Worm (Caenorhabditis elegans) whole organism, L1 larva: ENCODE results near the gene Y57G7A.3.

Experiments used
- C34B4.2 ChIP-seq: sonication (generic microtip); optimal IDR thresholded peaks from 2 replicates; lab custom pipeline; 2017; ENCODE audit warnings: mild to moderate bottlenecking, missing genetic modification characterization, missing compliant biosample characterization
- F16B12.6 ChIP-seq: fragments of 150-350 bp; optimal IDR thresholded peaks from 2 replicates; lab custom pipeline; 2014; ENCODE audit warnings: missing biosample characterization, missing genetic modification characterization
- blmp-1 ChIP-seq: fragments of 150-350 bp; optimal IDR thresholded peaks from 2 replicates; lab custom pipeline; 2014; ENCODE audit warnings: missing biosample characterization, missing genetic modification characterization
- ceh-63 ChIP-seq: fragments of 200-800 bp; sonication (Bioruptor generic); optimal IDR thresholded peaks from 2 replicates; lab custom pipeline; 2018; ENCODE audit warnings: mild to moderate bottlenecking, missing genetic modification characterization, missing compliant biosample characterization
- ceh-8 ChIP-seq: fragments of 200-800 bp; sonication (Bioruptor generic); optimal IDR thresholded peaks from 2 replicates; lab custom pipeline; 2018; ENCODE audit warnings: mild to moderate bottlenecking, missing genetic modification characterization, moderate library complexity, missing compliant biosample characterization
- ceh-88 ChIP-seq: fragments of 200-800 bp; sonication (Bioruptor generic); IDR thresholded peaks from 2 replicates; pipeline ENCODE4 v1.3.6; 2022; ENCODE audit warnings: missing genetic modification characterization, missing compliant biosample characterization
- ceh-90 ChIP-seq: sonication (generic microtip); optimal IDR thresholded peaks from 2 replicates; lab custom pipeline; 2016; ENCODE audit warnings: missing genetic modification characterization, missing compliant biosample characterization
- efl-1 ChIP-seq, 4 experiments: fragments of 150-350 bp; optimal IDR thresholded peaks in 3 of 4; peaks in 1 of 4; 1 replicate in 1 of 4; 2 replicates in 3 of 4; lab custom pipeline; 2014; ENCODE audit warnings: missing biosample characterization in 2 of 4, missing genetic modification characterization in 2 of 4, missing genetic modification reagents in 2 of 4
- efl-3 ChIP-seq: fragments of 200-800 bp; sonication (Bioruptor generic); optimal IDR thresholded peaks from 2 replicates; lab custom pipeline; 2018; ENCODE audit warnings: mild to moderate bottlenecking, missing genetic modification characterization, missing compliant biosample characterization
- egl-13 ChIP-seq: sonication (generic microtip); optimal IDR thresholded peaks from 2 replicates; lab custom pipeline; 2016; ENCODE audit warnings: missing genotype, missing genetic modification reagents, missing genetic modification characterization, missing compliant biosample characterization
- egl-27 ChIP-seq, 2 experiments: fragments of 150-350 bp in 1 of 2; sonication (generic microtip); optimal IDR thresholded peaks; 3 replicates each; lab custom pipeline; 2017 to 2018; ENCODE audit warnings: missing biosample characterization in 2 of 2, missing genetic modification characterization in 2 of 2, missing genetic modification reagents in 2 of 2
- elt-2 ChIP-seq: sonication (generic microtip); optimal IDR thresholded peaks from 2 replicates; lab custom pipeline; 2016; ENCODE audit warnings: missing genetic modification characterization, mild to moderate bottlenecking, inconsistent platforms, missing compliant biosample characterization, missing genetic modification reagents
- elt-3 ChIP-seq, 6 experiments: fragments of 150-350 bp in 1 of 6; sonication (generic microtip); optimal IDR thresholded peaks; 2 replicates each; lab custom pipeline; 2017 to 2018; ENCODE audit warnings: missing biosample characterization in 6 of 6, missing genetic modification characterization in 6 of 6, inconsistent platforms in 1 of 6
- ets-5 ChIP-seq: fragments of 200-800 bp; sonication (Bioruptor generic); IDR thresholded peaks from 2 replicates; pipeline ENCODE4 v1.3.6; 2022; ENCODE audit warnings: missing genetic modification characterization, missing compliant biosample characterization
- fkh-10 ChIP-seq: sonication (generic microtip); optimal IDR thresholded peaks from 2 replicates; lab custom pipeline; 2017; ENCODE audit warnings: missing biosample characterization, missing genetic modification reagents, missing genetic modification characterization
- fos-1 ChIP-seq: fragments of 150-350 bp; optimal IDR thresholded peaks from 2 replicates; lab custom pipeline; 2014; ENCODE audit warnings: missing biosample characterization, missing genetic modification characterization
- hlh-17 ChIP-seq: fragments of 200-800 bp; sonication (Bioruptor generic); optimal IDR thresholded peaks from 2 replicates; lab custom pipeline; 2018; ENCODE audit warnings: missing genetic modification characterization, mild to moderate bottlenecking, missing compliant biosample characterization, moderate library complexity, borderline replicate concordance
- hlh-4 ChIP-seq: sonication (generic microtip); optimal IDR thresholded peaks from 2 replicates; lab custom pipeline; 2016; ENCODE audit warnings: mild to moderate bottlenecking, missing genetic modification characterization, missing compliant biosample characterization
- irx-1 ChIP-seq: sonication (generic microtip); optimal IDR thresholded peaks from 2 replicates; lab custom pipeline; 2016; ENCODE audit warnings: missing genetic modification characterization, missing compliant biosample characterization
- isw-1 ChIP-seq: fragments of 200-800 bp; sonication (Bioruptor generic); IDR thresholded peaks from 2 replicates; pipeline ENCODE4 v1.3.6; 2022; ENCODE audit warnings: missing genetic modification characterization, missing compliant biosample characterization
- jun-1 ChIP-seq: fragments of 150-350 bp; optimal IDR thresholded peaks from 2 replicates; lab custom pipeline; 2014; ENCODE audit warnings: missing biosample characterization, missing genetic modification reagents, missing genetic modification characterization
- lin-13 ChIP-seq: fragments of 150-350 bp; optimal IDR thresholded peaks from 2 replicates; lab custom pipeline; 2014; ENCODE audit warnings: missing biosample characterization, missing genetic modification reagents, missing genetic modification characterization
- lin-14 ChIP-seq: fragments of 200-800 bp; sonication (Bioruptor generic); optimal IDR thresholded peaks from 2 replicates; lab custom pipeline; 2018; ENCODE audit warnings: mild to moderate bottlenecking, missing genetic modification characterization, moderate library complexity, missing compliant biosample characterization
- lin-15B ChIP-seq: fragments of 150-350 bp; sonication (generic microtip); optimal IDR thresholded peaks from 3 replicates; lab custom pipeline; 2014; ENCODE audit warnings: missing biosample characterization, missing genetic modification characterization
- lin-35 ChIP-seq, 2 experiments: fragments of 150-350 bp; optimal IDR thresholded peaks; 2 replicates each; lab custom pipeline; 2014; ENCODE audit warnings: missing biosample characterization in 2 of 2, missing genetic modification characterization in 2 of 2, missing genetic modification reagents in 2 of 2
- lin-39 ChIP-seq: fragments of 150-350 bp; optimal IDR thresholded peaks from 2 replicates; lab custom pipeline; 2014; ENCODE audit warnings: missing biosample characterization, missing genetic modification reagents, missing genetic modification characterization
- lir-3 ChIP-seq: sonication (generic microtip); optimal IDR thresholded peaks from 2 replicates; lab custom pipeline; 2016; ENCODE audit warnings: mild to moderate bottlenecking, missing genetic modification characterization, moderate library complexity, missing compliant biosample characterization; ENCODE audit not compliant: poor library complexity
- mab-9 ChIP-seq: fragments of 200-800 bp; sonication (Bioruptor generic); IDR thresholded peaks from 2 replicates; pipeline ENCODE4 v1.3.6; 2022; ENCODE audit warnings: missing genetic modification reagents, missing genetic modification characterization, missing compliant biosample characterization
- mdl-1 ChIP-seq, 2 experiments: fragments of 150-350 bp; optimal IDR thresholded peaks; 2 replicates each; lab custom pipeline; 2014 to 2017; ENCODE audit warnings: missing biosample characterization in 2 of 2, missing genetic modification characterization in 2 of 2, inconsistent platforms in 1 of 2
- nhr-20 ChIP-seq: sonication (generic microtip); optimal IDR thresholded peaks from 2 replicates; lab custom pipeline; 2016; ENCODE audit warnings: mild to moderate bottlenecking, missing genetic modification characterization, missing compliant biosample characterization
- nhr-71 ChIP-seq: sonication (generic microtip); optimal IDR thresholded peaks from 2 replicates; lab custom pipeline; 2016; ENCODE audit warnings: mild to moderate bottlenecking, missing genetic modification characterization, moderate library complexity, missing compliant biosample characterization
- nhr-76 ChIP-seq: sonication (generic microtip); optimal IDR thresholded peaks from 2 replicates; lab custom pipeline; 2017; ENCODE audit warnings: missing biosample characterization, missing genetic modification characterization
- nhr-77 ChIP-seq: fragments of 150-350 bp; optimal IDR thresholded peaks from 2 replicates; lab custom pipeline; 2014; ENCODE audit warnings: missing biosample characterization, missing genetic modification characterization
- nhr-84 ChIP-seq: sonication (generic microtip); optimal IDR thresholded peaks from 2 replicates; lab custom pipeline; 2017; ENCODE audit warnings: missing biosample characterization, missing genetic modification characterization
- nhr-90 ChIP-seq: sonication (generic microtip); optimal IDR thresholded peaks from 2 replicates; lab custom pipeline; 2016; ENCODE audit warnings: mild to moderate bottlenecking, missing genetic modification characterization, missing compliant biosample characterization; ENCODE audit not compliant: poor library complexity
- pag-3 ChIP-seq: sonication (generic microtip); optimal IDR thresholded peaks from 2 replicates; lab custom pipeline; 2017; ENCODE audit warnings: missing genetic modification characterization, mild to moderate bottlenecking, missing compliant biosample characterization, antibody characterized with exemption, borderline replicate concordance; ENCODE audit not compliant: insufficient read depth
- pax-3 ChIP-seq: fragments of 200-800 bp; sonication (Bioruptor generic); optimal IDR thresholded peaks from 2 replicates; lab custom pipeline; 2018; ENCODE audit warnings: mild to moderate bottlenecking, missing genetic modification characterization, moderate library complexity, missing compliant biosample characterization
- pqm-1 ChIP-seq: sonication (generic microtip); optimal IDR thresholded peaks from 3 replicates; lab custom pipeline; 2017; ENCODE audit warnings: missing biosample characterization, missing genetic modification characterization
- rnt-1 ChIP-seq: sonication (generic microtip); optimal IDR thresholded peaks from 2 replicates; lab custom pipeline; 2016; ENCODE audit warnings: mild to moderate bottlenecking, missing genetic modification characterization, moderate library complexity, missing compliant biosample characterization
- skn-1 ChIP-seq: fragments of 150-350 bp; optimal IDR thresholded peaks from 2 replicates; lab custom pipeline; 2014; ENCODE audit warnings: missing biosample characterization, missing genetic modification characterization
- snpc-4 ChIP-seq: fragments of 150-350 bp; optimal IDR thresholded peaks from 2 replicates; lab custom pipeline; 2014; ENCODE audit warnings: missing biosample characterization, missing genetic modification characterization
- sptf-1 ChIP-seq: fragments of 150-350 bp; optimal IDR thresholded peaks from 2 replicates; lab custom pipeline; 2014; ENCODE audit warnings: missing biosample characterization, missing genetic modification characterization
- unc-130 ChIP-seq: fragments of 150-350 bp; optimal IDR thresholded peaks from 2 replicates; lab custom pipeline; 2017; ENCODE audit warnings: missing biosample characterization, missing genetic modification characterization, inconsistent platforms
- unc-30 ChIP-seq: sonication (generic microtip); optimal IDR thresholded peaks from 2 replicates; lab custom pipeline; 2017; ENCODE audit warnings: missing biosample characterization, missing genetic modification characterization
- unc-62 ChIP-seq: fragments of 150-350 bp; optimal IDR thresholded peaks from 2 replicates; lab custom pipeline; 2014; ENCODE audit warnings: missing biosample characterization, missing genetic modification reagents, missing genetic modification characterization
- unc-86 ChIP-seq: sonication (generic microtip); optimal IDR thresholded peaks from 2 replicates; lab custom pipeline; 2016; ENCODE audit warnings: missing genetic modification characterization, missing compliant biosample characterization
- vab-15 ChIP-seq: sonication (generic microtip); optimal IDR thresholded peaks from 2 replicates; lab custom pipeline; 2017; ENCODE audit warnings: missing genotype, mild to moderate bottlenecking, missing genetic modification characterization, missing compliant biosample characterization
- zag-1 ChIP-seq: fragments of 150-350 bp; optimal IDR thresholded peaks from 2 replicates; lab custom pipeline; 2014; ENCODE audit warnings: missing biosample characterization, missing genetic modification characterization
- zip-4 ChIP-seq: fragments of 200-800 bp; sonication (Bioruptor generic); optimal IDR thresholded peaks from 2 replicates; lab custom pipeline; 2018; ENCODE audit warnings: mild to moderate bottlenecking, missing genetic modification characterization, moderate library complexity, missing compliant biosample characterization
- ztf-4 ChIP-seq: fragments of 150-350 bp; optimal IDR thresholded peaks from 2 replicates; lab custom pipeline; 2014; ENCODE audit warnings: missing biosample characterization, missing genetic modification characterization

Gene Y57G7A.3

DNA sequence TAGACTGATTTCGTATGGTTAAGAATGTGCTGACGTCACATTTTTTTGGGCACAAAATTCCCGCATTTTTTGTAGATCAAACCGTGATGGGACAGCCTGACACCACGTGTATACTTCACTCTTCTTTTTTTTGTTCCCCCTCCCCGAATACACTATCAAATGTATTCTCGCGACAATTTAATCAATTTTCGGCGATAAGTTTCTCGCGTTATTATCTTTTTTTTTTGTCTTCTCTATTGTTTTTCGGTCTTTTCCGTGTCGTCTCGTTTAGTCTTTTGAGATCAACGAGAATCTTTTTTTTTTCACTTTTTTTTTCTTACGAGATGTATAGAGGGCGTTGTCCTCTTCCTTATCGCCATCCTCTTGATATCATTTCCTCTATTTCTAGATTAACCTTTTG, 29.7 kb downstream of the Y57G7A.3 start (continued):
- no peak for TF ChIP-seq lir-3 (tag; lab: Kevin White, UChicago)
- TF ChIP-seq nhr-20 (tag; lab: Kevin White, UChicago), result peak; percentile 47
- no peak for TF ChIP-seq egl-27 (tag; optimal IDR thresholded peaks at IDR 0.05; lab: Kevin White, UChicago)
- TF ChIP-seq sptf-1 (tag; lab: Kevin White, UChicago), result no peak
- TF ChIP-seq hlh-17 (GFP tag; lab: Kevin White, UChicago), result no peak
- TF ChIP-seq pax-3, result no peak
- no peak for TF ChIP-seq irx-1 (tag; lab: Kevin White, UChicago)
- TF ChIP-seq mdl-1 (tag; optimal IDR thresholded peaks at IDR 0.05; lab: Kevin White, UChicago), result no peak
- no peak for TF ChIP-seq pag-3 (tag; lab: Kevin White, UChicago)
- TF ChIP-seq lin-35 (GFP tag; optimal IDR thresholded peaks at IDR 0.05; lab: Kevin White, UChicago), result peak; percentile 12 to 44
- TF ChIP-seq rnt-1, result no peak
- TF ChIP-seq unc-86, result no peak
- TF ChIP-seq blmp-1, result peak; percentile 91
- no peak for TF ChIP-seq nhr-90 (tag; lab: Kevin White, UChicago)
- TF ChIP-seq elt-3 (tag; optimal IDR thresholded peaks at IDR 0.05; lab: Kevin White, UChicago), result peak in 3 of 6 experiments; percentile 7 to 65 (median 17)
- TF ChIP-seq pqm-1 (tag; lab: Kevin White, UChicago), result no peak
- TF ChIP-seq vab-15 (tag; lab: Kevin White, UChicago), result no peak
- TF ChIP-seq fkh-10 (GFP tag; lab: Kevin White, UChicago), result peak; percentile 15
- TF ChIP-seq nhr-76 (tag; lab: Kevin White, UChicago), result no peak
- no peak for TF ChIP-seq nhr-77 (tag; lab: Kevin White, UChicago)
- no peak for TF ChIP-seq ets-5 (GFP tag; lab: Robert Waterston, UW)
- TF ChIP-seq jun-1 (tag; lab: Kevin White, UChicago), result no peak
- TF ChIP-seq lin-14 (GFP tag; lab: Kevin White, UChicago), result peak; percentile 50
- no peak for TF ChIP-seq zag-1
- no peak for TF ChIP-seq ztf-4 (tag; lab: Kevin White, UChicago)
- no peak for TF ChIP-seq nhr-84 (tag; lab: Kevin White, UChicago)
- no peak for TF ChIP-seq isw-1 (GFP tag; lab: Robert Waterston, UW)
- TF ChIP-seq C34B4.2 (tag; lab: Kevin White, UChicago), result no peak
- no peak for TF ChIP-seq ceh-63
- TF ChIP-seq snpc-4, result no peak
- no peak for TF ChIP-seq mab-9
- no peak for TF ChIP-seq zip-4
- TF ChIP-seq elt-2 (tag; lab: Kevin White, UChicago), result no peak
- TF ChIP-seq nhr-71 (tag; lab: Kevin White, UChicago), result peak; percentile 23
- no peak for TF ChIP-seq skn-1 (tag; lab: Kevin White, UChicago)
- TF ChIP-seq efl-3, result no peak

DNA sequence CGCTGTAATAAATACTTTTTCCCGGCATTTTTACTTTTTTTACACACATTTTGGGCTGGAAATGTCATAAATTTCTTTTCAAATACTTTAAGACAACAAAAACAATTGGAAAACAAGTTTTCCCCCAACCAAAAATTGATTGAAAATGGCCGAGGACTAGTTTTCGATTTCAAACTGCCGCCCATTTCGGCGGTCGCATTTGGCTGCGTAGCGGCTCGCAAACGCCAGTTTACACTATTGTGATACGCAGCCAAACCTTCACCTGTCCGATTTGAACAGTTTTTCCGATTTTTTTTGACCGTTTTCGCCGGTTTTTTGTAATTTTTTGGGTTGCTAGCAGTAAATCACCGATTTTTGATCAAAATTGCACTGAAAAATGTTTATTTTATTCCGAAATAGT, 34.8 kb downstream of the Y57G7A.3 start:
- TF ChIP-seq lin-13 (GFP tag; lab: Kevin White, UChicago), result peak; percentile 98
- TF ChIP-seq unc-130 (tag; lab: Kevin White, UChicago), result peak; percentile 91
- peak; percentile 92 for TF ChIP-seq pax-3
- peak; percentile 44 for TF ChIP-seq C34B4.2 (tag; lab: Kevin White, UChicago)
- peak; percentile 98 for TF ChIP-seq rnt-1
- TF ChIP-seq fkh-10 (GFP tag; lab: Kevin White, UChicago), result peak; percentile 84
- peak; percentile 93 for TF ChIP-seq jun-1 (tag; lab: Kevin White, UChicago)
- no peak for TF ChIP-seq zag-1
- TF ChIP-seq ceh-8 (GFP tag; lab: Kevin White, UChicago), result peak; percentile 86
- peak; percentile 96 to 99 for TF ChIP-seq efl-1 (optimal IDR thresholded peaks at IDR 0.05; lab: Kevin White, UChicago)
- TF ChIP-seq efl-1 (GFP tag; optimal IDR thresholded peaks at IDR 0.05 in 1 of 2; lab: Kevin White, UChicago), result peak; percentile 99 to 100
- TF ChIP-seq lin-35 (GFP tag; optimal IDR thresholded peaks at IDR 0.05; lab: Kevin White, UChicago), result peak; percentile 99
- TF ChIP-seq ceh-90 (tag; lab: Kevin White, UChicago), result no peak
- no peak for TF ChIP-seq unc-30 (tag; lab: Kevin White, UChicago)
- TF ChIP-seq elt-3 (tag; optimal IDR thresholded peaks at IDR 0.05; lab: Kevin White, UChicago), result peak; percentile 87 to 96 (median 96)
- peak; percentile 89 for TF ChIP-seq fos-1 (tag; lab: Kevin White, UChicago)
- TF ChIP-seq hlh-4, result no peak
- peak; percentile 96 for TF ChIP-seq lin-15B (tag; lab: Kevin White, UChicago)
- peak; percentile 67 for TF ChIP-seq efl-3
- TF ChIP-seq F16B12.6, result peak; percentile 65
- TF ChIP-seq unc-62 (GFP tag; lab: Kevin White, UChicago), result no peak
- TF ChIP-seq mdl-1 (tag; optimal IDR thresholded peaks at IDR 0.05; lab: Kevin White, UChicago), result peak in 1 of 2 experiments; percentile 92
- TF ChIP-seq nhr-20 (tag; lab: Kevin White, UChicago), result peak; percentile 96
- peak; percentile 85 for TF ChIP-seq lin-39 (tag; lab: Kevin White, UChicago)
- peak; percentile 82 for TF ChIP-seq egl-13
- peak; percentile 84 for TF ChIP-seq ceh-88
